Worm (Caenorhabditis elegans): ENCODE results near the gene sam-10.

The sam-10 gene

ce11 chrII:13279216-13280123 is 50.9 kb downstream of the sam-10 start (continued):
- TF ChIP-seq lin-29 (GFP tag; IDR thresholded peaks at IDR 0.05) (no peak), nhr-10 (tag; optimal IDR thresholded peaks at IDR 0.05) (no peak), Y5F2A.4 (GFP tag; optimal IDR thresholded peaks at IDR 0.05) (no peak), lin-38 (GFP tag; IDR thresholded peaks at IDR 0.05) (0 out of 2 replicates have a peak, but pooled peaks have one; percentile 18), hlh-30 (tag; optimal IDR thresholded peaks at IDR 0.05; ENCODE audit: insufficient read depth) (peak; percentile 26), tra-1 (GFP tag; IDR thresholded peaks at IDR 0.05) (no peak), zfp-2 (tag; optimal IDR thresholded peaks at IDR 0.05) (no peak), nhr-42 (GFP tag; IDR thresholded peaks at IDR 0.05) (no peak)

- no peak for TF ChIP-seq madf-5 (GFP tag; IDR thresholded peaks at IDR 0.05)
- no peak for TF ChIP-seq lin-38 (GFP tag; IDR thresholded peaks at IDR 0.05)
- no peak for TF ChIP-seq F26F4.8 (GFP tag; conservative IDR thresholded peaks at IDR 0.05)
- TF ChIP-seq ZK337.2 (GFP tag; IDR thresholded peaks at IDR 0.05), result 0 out of 2 replicates have a peak, but pooled peaks have one; percentile 21
- peak; percentile 93 for TF ChIP-seq aha-1 (tag)
These were observed 51.6 kb downstream of the sam-10 start for ce11 chrII:13278716-13279115.

ce11 chrII:13278214-13278613 is 52.1 kb downstream of the sam-10 start:
- TF ChIP-seq D1046.2 (GFP tag; IDR thresholded peaks at IDR 0.05), result no peak
- TF ChIP-seq unc-62 (GFP tag; optimal IDR thresholded peaks at IDR 0.05 in 1 of 2), result peak in 1 of 2 experiments; percentile 91
- no peak for TF ChIP-seq unc-62 (tag; optimal IDR thresholded peaks at IDR 0.05)
- TF ChIP-seq ceh-20 (GFP tag; IDR thresholded peaks at IDR 0.05), result no peak
